Worm (Caenorhabditis elegans): ENCODE results near the gene K12B6.11.

K12B6.11 gene

DNA sequence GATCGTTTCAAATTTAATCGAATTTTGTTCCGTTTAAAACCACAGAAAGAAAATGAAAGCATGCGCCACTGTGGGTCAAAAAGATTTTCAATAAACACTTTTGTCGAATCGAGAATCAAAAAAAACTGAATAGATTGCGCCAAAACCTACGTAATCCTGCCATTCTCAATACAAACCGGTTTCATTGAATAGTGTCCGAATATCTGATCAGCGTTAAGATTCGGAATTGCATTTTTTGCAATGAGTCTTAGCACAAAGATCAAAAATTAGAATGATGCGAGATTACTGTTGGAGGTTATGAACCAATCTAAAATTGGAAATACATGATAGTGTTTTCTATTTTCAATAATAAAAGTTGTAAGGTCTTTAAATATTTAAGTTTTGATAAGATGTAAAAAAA, 29.2 kb downstream of the K12B6.11 start:
- no peak for TF ChIP-seq lin-11 (tag; optimal IDR thresholded peaks at IDR 0.05)
- TF ChIP-seq blmp-1 (tag; optimal IDR thresholded peaks at IDR 0.05; ENCODE audit: insufficient read depth) = peak; percentile 7
- no peak for TF ChIP-seq Y55F3AM.14 (GFP tag; optimal IDR thresholded peaks at IDR 0.05)
- no peak for TF ChIP-seq gmeb-1 (tag; optimal IDR thresholded peaks at IDR 0.05)
- TF ChIP-seq ZK546.5 (tag; optimal IDR thresholded peaks at IDR 0.05) = no peak
- TF ChIP-seq sem-4 (tag; optimal IDR thresholded peaks at IDR 0.05) = peak; percentile 8
- peak; percentile 11 for TF ChIP-seq nhr-25 (tag; optimal IDR thresholded peaks at IDR 0.05)
- TF ChIP-seq mbf-1 (tag; optimal IDR thresholded peaks at IDR 0.05) = no peak

DNA sequence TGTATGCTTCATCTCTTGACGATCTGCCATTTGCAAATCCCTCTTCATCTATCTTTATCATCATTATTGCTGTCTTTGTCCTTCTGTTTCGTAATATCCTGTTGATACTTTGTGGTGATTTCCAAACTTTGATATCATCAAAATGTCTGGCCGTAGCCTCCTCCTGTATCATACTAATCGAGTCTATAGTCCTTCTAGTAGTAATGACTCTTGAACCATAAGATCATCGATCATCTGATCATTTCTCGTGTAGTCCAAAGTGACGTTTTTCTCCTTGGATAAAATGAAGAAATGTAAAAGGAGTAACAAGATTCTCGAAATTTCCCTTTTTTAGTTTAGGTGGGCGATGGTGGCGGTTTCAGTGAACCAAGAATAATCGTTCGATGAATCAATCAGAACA, 30.7 kb downstream of the K12B6.11 start:
- TF ChIP-seq egl-27 (tag; optimal IDR thresholded peaks at IDR 0.05) (no peak), elt-3 (tag; optimal IDR thresholded peaks at IDR 0.05) (no peak), ZK546.5 (tag; optimal IDR thresholded peaks at IDR 0.05) (no peak), ztf-4 (tag; optimal IDR thresholded peaks at IDR 0.05) (no peak), fos-1 (tag; optimal IDR thresholded peaks at IDR 0.05) (no peak), gmeb-1 (tag; optimal IDR thresholded peaks at IDR 0.05) (no peak), sem-4 (tag; optimal IDR thresholded peaks at IDR 0.05) (no peak), nhr-11 (tag; optimal IDR thresholded peaks at IDR 0.05) (no peak), nhr-237 (tag; optimal IDR thresholded peaks at IDR 0.05) (no peak), nhr-77 (tag; optimal IDR thresholded peaks at IDR 0.05) (no peak), unc-39 (tag; optimal IDR thresholded peaks at IDR 0.05) (no peak), mdl-1 (tag; optimal IDR thresholded peaks at IDR 0.05) (no peak), peb-1 (tag; optimal IDR thresholded peaks at IDR 0.05) (no peak), F13H6.1 (tag; optimal IDR thresholded peaks at IDR 0.05) (no peak), elt-1 (tag; optimal IDR thresholded peaks at IDR 0.05) (no peak), blmp-1 (tag; optimal IDR thresholded peaks at IDR 0.05; ENCODE audit: insufficient read depth) (peak; percentile 34), nhr-25 (tag; optimal IDR thresholded peaks at IDR 0.05) (peak; percentile 5), ztf-11 (tag; optimal IDR thresholded peaks at IDR 0.05) (no peak), ztf-1 (GFP tag; conservative IDR thresholded peaks at IDR 0.05) (no peak), nhr-6 (tag; optimal IDR thresholded peaks at IDR 0.05) (no peak), nhr-23 (tag; optimal IDR thresholded peaks at IDR 0.05) (no peak), aly-2 (tag; optimal IDR thresholded peaks at IDR 0.05) (no peak), nhr-10 (tag; optimal IDR thresholded peaks at IDR 0.05) (no peak), sma-3 (GFP tag; optimal IDR thresholded peaks at IDR 0.05) (peak; percentile 68), Y55F3AM.14 (GFP tag; optimal IDR thresholded peaks at IDR 0.05) (no peak), ama-1 (optimal IDR thresholded peaks at IDR 0.05) (no peak), unc-55 (GFP tag; optimal IDR thresholded peaks at IDR 0.05) (no peak), mbf-1 (tag; optimal IDR thresholded peaks at IDR 0.05) (no peak), zag-1 (tag; optimal IDR thresholded peaks at IDR 0.05) (no peak), nhr-12 (tag; optimal IDR thresholded peaks at IDR 0.05) (no peak), crh-2 (tag; optimal IDR thresholded peaks at IDR 0.05) (peak; percentile 10), unc-62 (GFP tag; optimal IDR thresholded peaks at IDR 0.05) (no peak), ceh-82 (tag; optimal IDR thresholded peaks at IDR 0.05) (no peak), dmd-4 (tag; optimal IDR thresholded peaks at IDR 0.05) (no peak), lin-39 (tag; optimal IDR thresholded peaks at IDR 0.05) (no peak), sma-9 (GFP tag; optimal IDR thresholded peaks at IDR 0.05) (peak; percentile 79), sma-9 (tag; optimal IDR thresholded peaks at IDR 0.05) (no peak), R02D3.7 (tag; optimal IDR thresholded peaks at IDR 0.05) (no peak), nhr-21 (tag; optimal IDR thresholded peaks at IDR 0.05) (peak; percentile 47), lin-13 (GFP tag; optimal IDR thresholded peaks at IDR 0.05) (no peak), lsy-2 (tag; optimal IDR thresholded peaks at IDR 0.05) (no peak), ceh-16 (tag; optimal IDR thresholded peaks at IDR 0.05) (no peak), alr-1 (tag; optimal IDR thresholded peaks at IDR 0.05) (no peak), lin-11 (tag; optimal IDR thresholded peaks at IDR 0.05) (no peak), snpc-4 (tag; optimal IDR thresholded peaks at IDR 0.05) (no peak), C34F6.9 (tag; optimal IDR thresholded peaks at IDR 0.05) (no peak), skn-1 (tag; optimal IDR thresholded peaks at IDR 0.05) (no peak), mab-5 (tag; optimal IDR thresholded peaks at IDR 0.05) (no peak), nhr-129 (tag; optimal IDR thresholded peaks at IDR 0.05) (no peak)

Measured in whole organism, L2 larva.